Fruit fly (Drosophila melanogaster) whole organism, embryonic: Measurements from ENCODE around the gene CG42764.

Source experiments
- CG12769 ChIP-seq: fragments of 200-800 bp; sonication (Bioruptor generic); optimal IDR thresholded peaks from 2 replicates; lab custom pipeline; 2019; ENCODE audit warnings: missing biosample characterization, mild to moderate bottlenecking, missing genetic modification characterization, moderate library complexity
- CG3847 ChIP-seq: fragments of 200-800 bp; sonication (Bioruptor generic); IDR thresholded peaks from 2 replicates; pipeline ENCODE4 v1.3.6; 2022; ENCODE audit warnings: missing biosample characterization, missing genetic modification characterization
- CG7357 ChIP-seq: fragments of 200-800 bp; sonication (Bioruptor generic); IDR thresholded peaks from 3 replicates; pipeline ENCODE4 v1.3.6; 2022; ENCODE audit warnings: missing biosample characterization, missing genetic modification characterization
- CG9817 ChIP-seq: fragments of 200-800 bp; sonication (Bioruptor generic); optimal IDR thresholded peaks from 2 replicates; lab custom pipeline; 2018; ENCODE audit warnings: missing biosample characterization, mild to moderate bottlenecking, missing genetic modification characterization, moderate library complexity
- D19A ChIP-seq: fragments of 200-800 bp; optimal IDR thresholded peaks from 3 replicates; lab custom pipeline; 2019; ENCODE audit warnings: missing biosample characterization, mild to moderate bottlenecking, missing genetic modification characterization, moderate library complexity
- H2.0 ChIP-seq: fragments of 200-800 bp; sonication (Bioruptor generic); IDR thresholded peaks from 2 replicates; pipeline ENCODE4 v1.3.6; 2022; ENCODE audit warnings: missing biosample characterization, missing genetic modification characterization
- Oaz ChIP-seq: fragments of 200-800 bp; sonication (Bioruptor generic); IDR thresholded peaks from 2 replicates; pipeline ENCODE4 v1.3.6; 2022; ENCODE audit warnings: missing biosample characterization, missing genetic modification characterization
- PHDP ChIP-seq: fragments of 200-800 bp; sonication (Bioruptor generic); optimal IDR thresholded peaks from 3 replicates; lab custom pipeline; 2018; ENCODE audit warnings: missing biosample characterization, mild to moderate bottlenecking, missing genetic modification characterization, moderate library complexity
- bbx ChIP-seq: fragments of 200-800 bp; sonication (Bioruptor generic); IDR thresholded peaks from 2 replicates; pipeline ENCODE4 v1.3.6; 2022; ENCODE audit warnings: missing biosample characterization, missing genetic modification characterization; ENCODE audit not compliant: partially characterized antibody
- fd96Cb ChIP-seq: fragments of 200-800 bp; sonication (Bioruptor generic); optimal IDR thresholded peaks from 2 replicates; lab custom pipeline; 2018; ENCODE audit warnings: missing biosample characterization, mild to moderate bottlenecking, missing genetic modification characterization, moderate library complexity
- gro ChIP-seq: fragments of 200-800 bp; sonication (Bioruptor generic); optimal IDR thresholded peaks from 2 replicates; lab custom pipeline; 2016; ENCODE audit warnings: missing biosample characterization, missing genetic modification characterization
- slp2 ChIP-seq: fragments of 200-800 bp; sonication (Bioruptor generic); optimal IDR thresholded peaks from 2 replicates; lab custom pipeline; 2016; ENCODE audit warnings: missing biosample characterization, missing genetic modification characterization

- TF ChIP-seq CG12769 (tag; lab: Kevin White, UChicago) (no peak), CG3847 (no peak), bbx (peak; percentile 36; the same call in 1 of the 2 replicates), Oaz (GFP tag; lab: Robert Waterston, UW) (no peak), D19A (tag; lab: Kevin White, UChicago) (no peak), gro (GFP tag; lab: Kevin White, UChicago) (no peak), CG9817 (tag; lab: Kevin White, UChicago) (no peak), CG7357 (GFP tag; lab: Robert Waterston, UW) (no peak), fd96Cb (tag; lab: Kevin White, UChicago) (no peak), H2.0 (GFP tag; lab: Robert Waterston, UW) (no peak), slp2 (GFP tag; lab: Kevin White, UChicago) (no peak), PHDP (tag; lab: Kevin White, UChicago) (no peak)
Measured at dm6 chr3L:20491525-20492132, 25.8 kb upstream of the CG42764 start, which contains the start of gene ND-39.
